Fruit fly (Drosophila melanogaster): ENCODE measurements around the gene dbe.

dm6 chr2L:842873-843272 is 26.8 kb downstream of the dbe start:
- TF ChIP-seq CTCF (optimal IDR thresholded peaks at IDR 0.05) (no peak), CG8478 (optimal IDR thresholded peaks at IDR 0.05) (no peak)
